Fruit fly (Drosophila melanogaster) whole organism, embryonic: Measurements from ENCODE around the gene Ten-m.

Source experiments
- CG10543 ChIP-seq: fragments of 200-800 bp; sonication (Bioruptor generic); optimal IDR thresholded peaks from 3 replicates; lab custom pipeline; 2017; ENCODE audit warnings: missing biosample characterization, mild to moderate bottlenecking, missing genetic modification characterization, moderate library complexity
- CG14050 ChIP-seq: fragments of 200-800 bp; sonication (Bioruptor generic); IDR thresholded peaks from 3 replicates; pipeline ENCODE4 v1.3.6; 2022; ENCODE audit warnings: missing biosample characterization, missing genetic modification characterization
- CG14965 ChIP-seq: fragments of 200-800 bp; sonication (Bioruptor generic); optimal IDR thresholded peaks from 2 replicates; lab custom pipeline; 2016; ENCODE audit warnings: missing biosample characterization, missing genetic modification characterization, borderline replicate concordance
- CG15479 ChIP-seq: fragments of 200-800 bp; sonication (Bioruptor generic); optimal IDR thresholded peaks from 3 replicates; lab custom pipeline; 2019; ENCODE audit warnings: missing biosample characterization, mild to moderate bottlenecking, missing genetic modification characterization, moderate library complexity
- CG4617 ChIP-seq: fragments of 200-800 bp; sonication (Bioruptor generic); optimal IDR thresholded peaks from 3 replicates; lab custom pipeline; 2016; ENCODE audit warnings: missing biosample characterization, missing genetic modification characterization, borderline replicate concordance
- Dek ChIP-seq: fragments of 200-800 bp; sonication (Bioruptor generic); optimal IDR thresholded peaks from 3 replicates; lab custom pipeline; 2019; ENCODE audit warnings: missing biosample characterization, mild to moderate bottlenecking, missing genetic modification characterization, moderate library complexity
- Nf-YC ChIP-seq: fragments of 200-800 bp; optimal IDR thresholded peaks from 3 replicates; lab custom pipeline; 2019; ENCODE audit warnings: missing biosample characterization, mild to moderate bottlenecking, missing genetic modification characterization, moderate library complexity
- amos ChIP-seq: fragments of 200-800 bp; sonication (Bioruptor generic); IDR thresholded peaks from 2 replicates; pipeline ENCODE4 v1.3.6; 2022; ENCODE audit warnings: missing biosample characterization, missing genetic modification characterization; ENCODE audit not compliant: partially characterized antibody
- jumu ChIP-seq: fragments of 200-800 bp; sonication (Bioruptor generic); optimal IDR thresholded peaks from 3 replicates; lab custom pipeline; 2016; ENCODE audit warnings: missing biosample characterization, missing genetic modification characterization
- pzg ChIP-seq: fragments of 200-800 bp; sonication (Bioruptor generic); optimal IDR thresholded peaks from 3 replicates; lab custom pipeline; 2018; ENCODE audit warnings: missing biosample characterization, mild to moderate bottlenecking, missing genetic modification characterization, moderate library complexity

Ten-m gene

DNA sequence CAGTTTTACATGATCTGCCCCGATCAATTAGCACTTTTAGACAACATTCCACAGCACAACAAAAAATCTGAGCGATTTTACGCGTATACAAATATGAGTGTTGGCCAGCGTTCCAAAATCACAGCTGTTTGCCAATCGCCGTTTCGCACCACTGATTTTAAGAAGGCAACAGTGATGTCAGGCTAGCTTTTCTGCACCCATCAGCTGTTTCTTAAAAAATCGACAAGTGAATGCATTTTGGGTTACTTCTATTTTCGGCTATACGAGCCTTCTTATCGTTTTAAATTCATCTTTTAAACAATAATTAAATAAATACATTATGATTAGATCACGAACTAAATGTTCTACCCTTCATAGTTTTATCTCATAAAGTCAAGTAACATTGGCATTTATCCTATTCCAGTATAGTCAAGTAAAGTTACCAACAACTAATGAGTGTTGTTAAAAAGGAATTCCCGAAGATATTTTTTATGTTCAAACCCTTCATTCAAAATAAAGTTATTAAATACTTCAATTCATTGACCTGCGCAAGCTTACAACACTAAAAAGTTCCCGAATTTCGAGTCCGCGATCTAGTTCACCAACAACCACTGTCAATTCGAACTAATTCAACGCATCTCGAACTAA is 144.8 kb downstream of the Ten-m start, which contains the start of the genes Rich and Ddx1 (continued):
- TF ChIP-seq jumu (GFP tag; lab: Kevin White, UChicago), result peak; percentile 32
- TF ChIP-seq Dek (tag; lab: Kevin White, UChicago), result peak; percentile 34
- TF ChIP-seq CG14965 (GFP tag; lab: Kevin White, UChicago), result no peak
- TF ChIP-seq amos, result peak; percentile 7; the same call in 1 of the 2 replicates
- TF ChIP-seq CG10543 (GFP tag; lab: Kevin White, UChicago), result peak; percentile 56
- peak; percentile 41 for TF ChIP-seq CG4617
- TF ChIP-seq CG14050 (GFP tag; lab: Robert Waterston, UW), result no peak
- peak; percentile 57 for TF ChIP-seq pzg (GFP tag; lab: Kevin White, UChicago)
- TF ChIP-seq CG15479 (GFP tag; lab: Kevin White, UChicago), result no peak
- TF ChIP-seq Nf-YC (tag; lab: Kevin White, UChicago), result no peak
